Worm (Caenorhabditis elegans): Measurements from ENCODE around the gene Y69A2AR.28.

- no peak for TF ChIP-seq unc-130 (tag; optimal IDR thresholded peaks at IDR 0.05)
- TF ChIP-seq mef-2 (tag; optimal IDR thresholded peaks at IDR 0.05): no peak
- no peak for TF ChIP-seq lir-3 (tag; optimal IDR thresholded peaks at IDR 0.05; ENCODE audit: poor library complexity)
- TF ChIP-seq lin-39 (tag; optimal IDR thresholded peaks at IDR 0.05): no peak
Observed at ce11 chrIV:2634992-2635391, 22.1 kb upstream of the Y69A2AR.28 start.
